Fruit fly (Drosophila melanogaster): ENCODE results near the gene CG31407.

Gene CG31407

DNA sequence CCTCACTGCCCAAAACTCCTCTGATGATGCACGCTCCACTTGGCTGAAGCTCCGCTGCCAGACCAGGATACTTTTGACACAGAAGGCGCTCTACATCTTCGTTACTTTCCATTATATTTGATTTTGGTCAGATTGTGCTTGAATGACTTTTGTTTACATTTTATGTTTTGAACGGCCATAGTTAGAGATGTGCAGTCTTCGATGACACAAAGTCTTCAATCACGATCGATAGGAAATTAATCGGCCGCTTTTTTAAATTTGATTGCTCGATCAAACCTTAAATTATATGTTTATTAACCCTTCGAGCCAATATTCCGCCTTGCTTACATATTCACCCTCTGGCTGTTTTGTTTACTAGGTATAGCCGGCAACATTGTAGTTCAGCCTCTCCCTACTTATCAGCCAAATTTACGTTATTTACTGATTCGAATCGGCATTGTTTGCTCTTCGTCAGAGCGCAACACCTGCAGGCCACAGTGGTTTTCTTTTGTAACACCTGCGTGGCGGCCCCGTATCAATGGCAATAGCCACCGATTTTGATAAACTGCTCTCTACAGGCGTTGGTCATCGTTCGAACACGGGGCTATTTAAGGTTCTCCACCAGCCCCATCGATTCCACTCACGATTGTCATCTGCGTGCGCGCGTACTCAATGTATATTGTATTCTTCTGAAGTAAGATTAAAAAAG is 27.9 kb upstream of the CG31407 start, which contains the start of the genes Fancl and Npc2e (continued):
- TF ChIP-seq pum (GFP tag; optimal IDR thresholded peaks at IDR 0.05) = no peak
- no peak for TF ChIP-seq Ets97D (GFP tag; optimal IDR thresholded peaks at IDR 0.05)
- TF ChIP-seq Deaf1 (tag; optimal IDR thresholded peaks at IDR 0.05) = no peak
- no peak for TF ChIP-seq D19A (tag; optimal IDR thresholded peaks at IDR 0.05)
- no peak for TF ChIP-seq CG8290 (GFP tag; optimal IDR thresholded peaks at IDR 0.05)
- TF ChIP-seq CG8290 (tag; optimal IDR thresholded peaks at IDR 0.05) = no peak
- TF ChIP-seq MESR4 (GFP tag; optimal IDR thresholded peaks at IDR 0.05) = no peak
- TF ChIP-seq Lim3 (GFP tag; IDR thresholded peaks at IDR 0.05) = no peak
- no peak for TF ChIP-seq repo (GFP tag; optimal IDR thresholded peaks at IDR 0.05)
- TF ChIP-seq Dip3 (GFP tag; optimal IDR thresholded peaks at IDR 0.05) = no peak
- TF ChIP-seq CG6791 (GFP tag; IDR thresholded peaks at IDR 0.05; ENCODE audit: partially characterized antibody) = no peak; the same call in 2 of the 3 replicates
- TF ChIP-seq crp (GFP tag; optimal IDR thresholded peaks at IDR 0.05) = no peak
- no peak for TF ChIP-seq CHES-1-like (GFP tag; optimal IDR thresholded peaks at IDR 0.05)
- no peak for TF ChIP-seq CG11456 (GFP tag; IDR thresholded peaks at IDR 0.05)
- TF ChIP-seq scrt (GFP tag; optimal IDR thresholded peaks at IDR 0.05) = no peak
- peak; percentile 37 for TF ChIP-seq grn (GFP tag; optimal IDR thresholded peaks at IDR 0.05)
- no peak for TF ChIP-seq MBD-R2 (GFP tag; IDR thresholded peaks at IDR 0.05)
- no peak for TF ChIP-seq slp2 (GFP tag; optimal IDR thresholded peaks at IDR 0.05)
- no peak for TF ChIP-seq slou (GFP tag; optimal IDR thresholded peaks at IDR 0.05)
- no peak for TF ChIP-seq Hr51 (GFP tag; optimal IDR thresholded peaks at IDR 0.05)
- TF ChIP-seq HLH4C (GFP tag; IDR thresholded peaks at IDR 0.05; ENCODE audit: partially characterized antibody) = 0 out of 3 replicates have a peak, but pooled peaks have one; percentile 47
- peak; percentile 92 for TF ChIP-seq E2f2 (GFP tag; IDR thresholded peaks at IDR 0.05)
- TF ChIP-seq nau (GFP tag; optimal IDR thresholded peaks at IDR 0.05) = no peak
- TF ChIP-seq CG30403 (GFP tag; optimal IDR thresholded peaks at IDR 0.05) = no peak
- TF ChIP-seq sens-2 (GFP tag; IDR thresholded peaks at IDR 0.05) = no peak
- TF ChIP-seq CG3726 (GFP tag; IDR thresholded peaks at IDR 0.05) = no peak
- TF ChIP-seq phol (tag; optimal IDR thresholded peaks at IDR 0.05) = peak; percentile 80
- TF ChIP-seq Dp (GFP tag; optimal IDR thresholded peaks at IDR 0.05) = peak; percentile 84
- peak; percentile 67; the same call in 3 of the 4 replicates for TF ChIP-seq Dll (GFP tag; IDR thresholded peaks at IDR 0.05; ENCODE audit: partially characterized antibody)
- TF ChIP-seq Neu2 (GFP tag; optimal IDR thresholded peaks at IDR 0.05; ENCODE audit: borderline replicate concordance) = no peak
- TF ChIP-seq trem (tag; optimal IDR thresholded peaks at IDR 0.05) = no peak
- TF ChIP-seq Dref (GFP tag; IDR thresholded peaks at IDR 0.05) = peak; percentile 69
- TF ChIP-seq CG15514 (GFP tag; optimal IDR thresholded peaks at IDR 0.05) = no peak
- TF ChIP-seq Med (GFP tag) = peak; percentile 2
- 0 out of 2 replicates have a peak, but pooled peaks have one; percentile 24 for TF ChIP-seq amos (GFP tag; IDR thresholded peaks at IDR 0.05; ENCODE audit: partially characterized antibody)
- no peak for TF ChIP-seq fru (optimal IDR thresholded peaks at IDR 0.05)
- no peak for TF ChIP-seq jigr1 (GFP tag; IDR thresholded peaks at IDR 0.05)
- TF ChIP-seq CG14050 (GFP tag; IDR thresholded peaks at IDR 0.05) = no peak
- no peak for TF ChIP-seq sim (GFP tag; IDR thresholded peaks at IDR 0.05)
- no peak for TF ChIP-seq CG43689 (GFP tag; IDR thresholded peaks at IDR 0.05)
- no peak for TF ChIP-seq CG11504 (tag; optimal IDR thresholded peaks at IDR 0.05)
- TF ChIP-seq fd64A (GFP tag; optimal IDR thresholded peaks at IDR 0.05) = no peak
- no peak for TF ChIP-seq ato (GFP tag; IDR thresholded peaks at IDR 0.05; ENCODE audit: partially characterized antibody)
- peak; percentile 1 for TF ChIP-seq HmgD (GFP tag; optimal IDR thresholded peaks at IDR 0.05)
- no peak for TF ChIP-seq HHEX (GFP tag; optimal IDR thresholded peaks at IDR 0.05)
- TF ChIP-seq CG16813 (GFP tag; IDR thresholded peaks at IDR 0.05; ENCODE audit: partially characterized antibody) = peak; percentile 44; the same call in 1 of the 3 replicates
- TF ChIP-seq CG10147 (GFP tag; optimal IDR thresholded peaks at IDR 0.05) = no peak
- peak; percentile 16 for TF ChIP-seq exex (tag; optimal IDR thresholded peaks at IDR 0.05)
- no peak for TF ChIP-seq H15 (GFP tag; IDR thresholded peaks at IDR 0.05)
- no peak for TF ChIP-seq sob (GFP tag; IDR thresholded peaks at IDR 0.05)

Measured in whole organism, embryonic.